Worm (Caenorhabditis elegans) whole organism, L4/young adult: ENCODE measurements around the gene nas-7.

ENCODE experiments used
- W03F9.2 ChIP-seq: fragments of 150-350 bp; optimal IDR thresholded peaks from 2 replicates; lab custom pipeline; 2014; ENCODE audit warnings: missing biosample characterization, missing genetic modification characterization
- dao-5 ChIP-seq: sonication (generic microtip); optimal IDR thresholded peaks from 2 replicates; lab custom pipeline; 2016; ENCODE audit warnings: missing genotype, missing genetic modification characterization, moderate library complexity, missing compliant biosample characterization
- him-1 ChIP-seq: sonication (generic microtip); optimal IDR thresholded peaks from 2 replicates; lab custom pipeline; 2016; ENCODE audit warnings: missing genotype, missing genetic modification reagents, missing genetic modification characterization, missing compliant biosample characterization

DNA sequence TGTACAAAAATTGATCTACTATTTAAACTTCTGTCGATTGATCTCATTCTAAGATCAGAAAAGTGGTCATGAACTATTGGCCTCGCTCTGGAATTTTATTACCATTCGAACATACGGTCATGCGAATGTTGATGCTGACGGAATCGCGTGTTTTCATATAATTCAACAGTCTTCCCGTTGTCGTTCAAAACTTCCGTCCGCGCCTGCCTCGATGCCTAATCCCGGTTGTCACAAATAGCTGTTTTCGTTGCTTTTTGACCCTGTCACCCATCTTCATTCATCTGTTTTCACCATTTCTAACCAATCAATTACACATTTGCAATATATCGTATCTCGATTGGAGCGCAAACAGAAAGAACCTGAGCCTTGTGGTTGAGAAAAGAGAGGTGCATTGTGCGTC is 9.1 kb downstream of the nas-7 start:
- TF ChIP-seq him-1 (tag; lab: Kevin White, UChicago): no peak
- TF ChIP-seq dao-5 (tag; lab: Kevin White, UChicago): no peak
- no peak for TF ChIP-seq W03F9.2
